Worm (Caenorhabditis elegans): Measurements from ENCODE around the gene ada-2.

ce11 chrII:7225864-7226522 is 26.1 kb upstream of the ada-2 start, which contains the start of gene clh-3:
- TF ChIP-seq ceh-82 (tag; optimal IDR thresholded peaks at IDR 0.05) (no peak), ama-1 (optimal IDR thresholded peaks at IDR 0.05) (no peak)

All from whole organism, L1 larva.